Worm (Caenorhabditis elegans) whole organism, young adult: ENCODE data around the gene D1086.2.

Source experiments
- B0035.1 ChIP-seq: sonication (generic microtip); optimal IDR thresholded peaks from 2 replicates; lab custom pipeline; 2016; ENCODE audit warnings: missing genetic modification characterization, mild to moderate bottlenecking, missing compliant biosample characterization, missing genotype, missing genetic modification reagents
- C06A6.2 ChIP-seq: fragments of 200-800 bp; sonication (Bioruptor generic); conservative IDR thresholded peaks from 2 replicates; pipeline ENCODE4 v1.3.6; 2022; ENCODE audit warnings: missing genetic modification characterization, missing compliant biosample characterization
- C17E4.6 ChIP-seq: fragments of 200-800 bp; sonication (Bioruptor generic); IDR thresholded peaks from 2 replicates; pipeline ENCODE4 v1.3.6; 2022; ENCODE audit warnings: missing genetic modification reagents, missing genetic modification characterization, missing compliant biosample characterization
- F33H1.4 ChIP-seq: fragments of 200-800 bp; sonication (Bioruptor generic); IDR thresholded peaks from 2 replicates; pipeline ENCODE4 v1.3.6; 2022; ENCODE audit warnings: missing genetic modification reagents, missing genetic modification characterization, missing compliant biosample characterization
- F37B4.10 ChIP-seq: fragments of 200-800 bp; sonication (Bioruptor generic); IDR thresholded peaks from 2 replicates; pipeline ENCODE4 v1.3.6; 2022; ENCODE audit warnings: missing genetic modification characterization, missing compliant biosample characterization
- F39B2.1 ChIP-seq: fragments of 200-800 bp; sonication (Bioruptor generic); IDR thresholded peaks from 2 replicates; pipeline ENCODE4 v1.3.6; 2022; ENCODE audit warnings: missing genetic modification reagents, missing genetic modification characterization, missing compliant biosample characterization
- F49E8.2 ChIP-seq: sonication (generic microtip); optimal IDR thresholded peaks from 3 replicates; lab custom pipeline; 2017; ENCODE audit warnings: missing genetic modification characterization, mild to moderate bottlenecking, missing compliant biosample characterization, antibody characterized with exemption, moderate library complexity; ENCODE audit not compliant: insufficient read depth
- F57C9.4 ChIP-seq: sonication (generic microtip); optimal IDR thresholded peaks from 2 replicates; lab custom pipeline; 2017; ENCODE audit warnings: mild to moderate bottlenecking, missing genetic modification characterization, missing compliant biosample characterization
- K12H6.12 ChIP-seq: fragments of 200-800 bp; sonication (Bioruptor generic); optimal IDR thresholded peaks from 2 replicates; lab custom pipeline; 2018; ENCODE audit warnings: mild to moderate bottlenecking, missing genetic modification characterization, missing compliant biosample characterization
- Y53F4B.3 ChIP-seq: fragments of 200-800 bp; sonication (Bioruptor generic); IDR thresholded peaks from 2 replicates; pipeline ENCODE4 v1.3.6; 2022; ENCODE audit warnings: missing genetic modification reagents, missing genetic modification characterization, missing compliant biosample characterization
- Y53G8AR.9 ChIP-seq: fragments of 200-800 bp; sonication (Bioruptor generic); conservative IDR thresholded peaks from 2 replicates; pipeline ENCODE4 v1.3.6; 2022; ENCODE audit warnings: missing genetic modification reagents, missing genetic modification characterization, missing compliant biosample characterization
- Y56A3A.18 ChIP-seq: fragments of 200-800 bp; sonication (Bioruptor generic); IDR thresholded peaks from 2 replicates; pipeline ENCODE4 v1.3.6; 2022; ENCODE audit warnings: missing genetic modification reagents, missing genetic modification characterization, missing compliant biosample characterization
- Y79H2A.3 ChIP-seq: fragments of 200-800 bp; sonication (Bioruptor generic); conservative IDR thresholded peaks from 2 replicates; pipeline ENCODE4 v1.3.6; 2022; ENCODE audit warnings: missing genetic modification reagents, missing genetic modification characterization, missing compliant biosample characterization
- athp-1 ChIP-seq: sonication (generic microtip); optimal IDR thresholded peaks from 2 replicates; lab custom pipeline; 2017; ENCODE audit warnings: mild to moderate bottlenecking, missing genetic modification characterization, missing compliant biosample characterization
- bed-2 ChIP-seq: fragments of 200-800 bp; sonication (Bioruptor generic); IDR thresholded peaks from 2 replicates; pipeline ENCODE4 v1.3.6; 2022; ENCODE audit warnings: missing genetic modification reagents, missing genetic modification characterization, missing compliant biosample characterization
- ccch-3 ChIP-seq: fragments of 200-800 bp; sonication (Bioruptor generic); optimal IDR thresholded peaks from 2 replicates; lab custom pipeline; 2018; ENCODE audit warnings: mild to moderate bottlenecking, missing genetic modification characterization, missing compliant biosample characterization
- cebp-1 ChIP-seq, 2 experiments: fragments of 200-800 bp in 1 of 2; sonication (Bioruptor generic) in 1 of 2; sonication (generic microtip) in 1 of 2; IDR thresholded peaks in 1 of 2; optimal IDR thresholded peaks in 1 of 2; 2 replicates each; pipeline versions ENCODE4 v1.3.6 to Lab custom; 2017 to 2022; ENCODE audit warnings: missing compliant biosample characterization in 2 of 2, missing genetic modification characterization in 2 of 2, mild to moderate bottlenecking in 1 of 2, missing genetic modification reagents in 1 of 2, moderate library complexity in 1 of 2
- ceh-100 ChIP-seq: fragments of 200-800 bp; sonication (Bioruptor generic); IDR thresholded peaks from 2 replicates; pipeline ENCODE4 v1.3.6; 2022; ENCODE audit warnings: missing genetic modification reagents, missing genetic modification characterization, missing compliant biosample characterization
- ceh-27 ChIP-seq: fragments of 200-800 bp; sonication (Bioruptor generic); optimal IDR thresholded peaks from 2 replicates; lab custom pipeline; 2018; ENCODE audit warnings: mild to moderate bottlenecking, missing genetic modification characterization, moderate library complexity, missing compliant biosample characterization
- ceh-40 ChIP-seq: fragments of 200-800 bp; sonication (Bioruptor generic); IDR thresholded peaks from 2 replicates; pipeline ENCODE4 v1.3.6; 2022; ENCODE audit warnings: missing genetic modification characterization, missing compliant biosample characterization
- chd-7 ChIP-seq: sonication (generic microtip); optimal IDR thresholded peaks from 2 replicates; lab custom pipeline; 2016; ENCODE audit warnings: mild to moderate bottlenecking, missing genetic modification characterization, moderate library complexity, missing compliant biosample characterization
- dpl-1 ChIP-seq: fragments of 150-350 bp; optimal IDR thresholded peaks from 2 replicates; lab custom pipeline; 2014; ENCODE audit warnings: missing biosample characterization, missing genetic modification reagents, missing genetic modification characterization
- efl-1 ChIP-seq: fragments of 150-350 bp; optimal IDR thresholded peaks from 2 replicates; lab custom pipeline; 2014; ENCODE audit warnings: missing biosample characterization, missing genetic modification reagents, missing genetic modification characterization
- egl-44 ChIP-seq: fragments of 200-800 bp; sonication (Bioruptor generic); IDR thresholded peaks from 2 replicates; pipeline ENCODE4 v1.3.6; 2022; ENCODE audit warnings: missing genetic modification reagents, missing genetic modification characterization, missing compliant biosample characterization
- gei-17 ChIP-seq: fragments of 200-800 bp; sonication (Bioruptor generic); optimal IDR thresholded peaks from 2 replicates; lab custom pipeline; 2018; ENCODE audit warnings: mild to moderate bottlenecking, missing genetic modification characterization, missing compliant biosample characterization
- him-1 ChIP-seq: sonication (generic microtip); optimal IDR thresholded peaks from 2 replicates; lab custom pipeline; 2016; ENCODE audit warnings: missing genotype, missing genetic modification reagents, missing genetic modification characterization, missing compliant biosample characterization
- hlh-26 ChIP-seq: fragments of 200-800 bp; sonication (Bioruptor generic); conservative IDR thresholded peaks from 2 replicates; pipeline ENCODE4 v1.3.6; 2022; ENCODE audit warnings: missing genetic modification reagents, missing genetic modification characterization, missing compliant biosample characterization
- let-526 ChIP-seq: fragments of 200-800 bp; sonication (Bioruptor generic); IDR thresholded peaks from 2 replicates; pipeline ENCODE4 v1.3.6; 2022; ENCODE audit warnings: missing genetic modification reagents, missing genetic modification characterization, missing compliant biosample characterization
- lin-35 ChIP-seq, 3 experiments: fragments of 150-350 bp in 2 of 3; sonication (generic microtip) in 1 of 3; optimal IDR thresholded peaks; 2 replicates each; lab custom pipeline; 2014 to 2018; ENCODE audit warnings: missing biosample characterization in 3 of 3, missing genetic modification characterization in 3 of 3, missing genetic modification reagents in 3 of 3
- lin-54 ChIP-seq: fragments of 200-800 bp; sonication (Bioruptor generic); optimal IDR thresholded peaks from 2 replicates; lab custom pipeline; 2018; ENCODE audit warnings: mild to moderate bottlenecking, missing genetic modification characterization, missing compliant biosample characterization
- lsy-27 ChIP-seq: sonication (generic microtip); optimal IDR thresholded peaks from 2 replicates; lab custom pipeline; 2017; ENCODE audit warnings: missing genetic modification characterization, mild to moderate bottlenecking, missing compliant biosample characterization, antibody characterized with exemption, missing genotype, borderline replicate concordance; ENCODE audit not compliant: insufficient read depth
- madf-6 ChIP-seq: fragments of 200-800 bp; sonication (Bioruptor generic); IDR thresholded peaks from 2 replicates; pipeline ENCODE4 v1.3.6; 2022; ENCODE audit warnings: missing genetic modification reagents, missing genetic modification characterization, missing compliant biosample characterization
- mes-4 ChIP-seq: sonication (generic microtip); optimal IDR thresholded peaks from 2 replicates; lab custom pipeline; 2016; ENCODE audit warnings: missing genotype, missing genetic modification characterization, missing compliant biosample characterization
- nfyb-1 ChIP-seq: fragments of 200-800 bp; sonication (Bioruptor generic); IDR thresholded peaks from 2 replicates; pipeline ENCODE4 v1.3.6; 2022; ENCODE audit warnings: missing genetic modification reagents, missing genetic modification characterization, missing compliant biosample characterization
- nhr-120 ChIP-seq: fragments of 200-800 bp; sonication (Bioruptor generic); IDR thresholded peaks from 2 replicates; pipeline ENCODE4 v1.3.6; 2022; ENCODE audit warnings: missing genetic modification characterization, missing compliant biosample characterization
- nhr-27 ChIP-seq: fragments of 200-800 bp; sonication (Bioruptor generic); optimal IDR thresholded peaks from 2 replicates; lab custom pipeline; 2018; ENCODE audit warnings: mild to moderate bottlenecking, missing genetic modification characterization, moderate library complexity, missing compliant biosample characterization
- nhr-90 ChIP-seq: sonication (generic microtip); optimal IDR thresholded peaks from 2 replicates; lab custom pipeline; 2016; ENCODE audit warnings: missing genotype, mild to moderate bottlenecking, missing genetic modification characterization, missing compliant biosample characterization
- rcor-1 ChIP-seq: fragments of 200-800 bp; sonication (Bioruptor generic); IDR thresholded peaks from 2 replicates; pipeline ENCODE4 v1.3.6; 2022; ENCODE audit warnings: missing genetic modification reagents, missing genetic modification characterization, missing compliant biosample characterization
- rpc-1 ChIP-seq, 2 experiments: fragments of 150-350 bp in 1 of 2; sonication (generic microtip) in 1 of 2; optimal IDR thresholded peaks; 2 replicates each; lab custom pipeline; 2014 to 2018; ENCODE audit warnings: missing biosample characterization in 1 of 2, missing genetic modification characterization in 1 of 2, missing genetic modification reagents in 1 of 2, missing genotype in 1 of 2
- snpc-3.4 ChIP-seq: sonication (generic microtip); optimal IDR thresholded peaks from 2 replicates; lab custom pipeline; 2017; ENCODE audit warnings: missing genetic modification characterization, mild to moderate bottlenecking, missing compliant biosample characterization, antibody characterized with exemption, moderate library complexity, missing genotype, missing genetic modification reagents
- tbx-9 ChIP-seq: sonication (generic microtip); optimal IDR thresholded peaks from 2 replicates; lab custom pipeline; 2016; ENCODE audit warnings: borderline replicate concordance, missing genetic modification characterization, inconsistent platforms, missing compliant biosample characterization
- unc-62 ChIP-seq: fragments of 150-350 bp; optimal IDR thresholded peaks from 2 replicates; lab custom pipeline; 2014; ENCODE audit warnings: missing biosample characterization, missing genetic modification reagents, missing genetic modification characterization
- xnd-1 ChIP-seq: sonication (generic microtip); optimal IDR thresholded peaks from 2 replicates; lab custom pipeline; 2016; ENCODE audit warnings: missing genotype, missing genetic modification reagents, missing genetic modification characterization, missing compliant biosample characterization
- zfh-2 ChIP-seq: fragments of 200-800 bp; sonication (Bioruptor generic); conservative IDR thresholded peaks from 2 replicates; pipeline ENCODE4 v1.3.6; 2022; ENCODE audit warnings: missing genetic modification reagents, missing genetic modification characterization, missing compliant biosample characterization
- ztf-18 ChIP-seq: sonication (generic microtip); optimal IDR thresholded peaks from 2 replicates; lab custom pipeline; 2016; ENCODE audit warnings: missing genotype, mild to moderate bottlenecking, missing genetic modification characterization, missing compliant biosample characterization
- ztf-25 ChIP-seq: fragments of 200-800 bp; sonication (Bioruptor generic); IDR thresholded peaks from 2 replicates; pipeline ENCODE4 v1.3.6; 2022; ENCODE audit warnings: missing genetic modification reagents, missing genetic modification characterization, missing compliant biosample characterization
- ztf-3 ChIP-seq: fragments of 200-800 bp; sonication (Bioruptor generic); optimal IDR thresholded peaks from 2 replicates; lab custom pipeline; 2018; ENCODE audit warnings: mild to moderate bottlenecking, missing genetic modification characterization, missing compliant biosample characterization
- ztf-6 ChIP-seq: fragments of 200-800 bp; sonication (Bioruptor generic); IDR thresholded peaks from 2 replicates; pipeline ENCODE4 v1.3.6; 2022; ENCODE audit warnings: missing genetic modification reagents, missing genetic modification characterization, missing compliant biosample characterization

Gene D1086.2

DNA sequence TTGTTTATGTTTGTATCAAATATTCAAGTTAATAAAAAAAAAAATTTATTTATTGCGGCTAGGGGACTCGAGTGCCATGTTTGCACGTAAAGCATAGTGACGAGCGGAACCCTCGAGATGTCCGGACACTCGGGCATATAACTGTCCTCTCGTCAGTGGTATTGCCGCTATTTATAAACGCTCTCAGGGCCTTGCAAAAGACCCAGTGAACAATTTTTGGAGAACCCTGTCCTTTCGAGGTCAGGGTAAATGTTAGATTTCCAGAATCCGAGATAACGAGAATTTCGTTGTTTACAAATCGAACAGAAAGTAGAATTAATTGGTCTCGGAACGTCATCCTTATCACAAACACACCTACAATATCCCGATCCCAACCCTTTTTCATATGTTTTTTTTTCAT is 6.1 kb downstream of the D1086.2 start, which contains the start of gene D1086.3 (continued):
- no peak for TF ChIP-seq ztf-6
- no peak for TF ChIP-seq Y56A3A.18 (GFP tag; lab: Robert Waterston, UW)
- TF ChIP-seq Y79H2A.3: no peak
- no peak for TF ChIP-seq athp-1 (tag; lab: Kevin White, UChicago)
- TF ChIP-seq F33H1.4 (GFP tag; lab: Robert Waterston, UW): peak; percentile 69
- TF ChIP-seq chd-7 (tag; lab: Kevin White, UChicago): peak; percentile 14
- no peak for TF ChIP-seq lsy-27
- TF ChIP-seq nhr-90 (tag; lab: Kevin White, UChicago): no peak
- no peak for TF ChIP-seq bed-2 (GFP tag; lab: Robert Waterston, UW)
- TF ChIP-seq efl-1 (GFP tag; lab: Kevin White, UChicago): peak; percentile 21
- TF ChIP-seq C17E4.6: peak; percentile 58; the same call in 1 of the 2 replicates
- TF ChIP-seq dpl-1 (GFP tag; lab: Kevin White, UChicago): no peak
- TF ChIP-seq ccch-3: no peak
- 0 out of 2 replicates have a peak, but pooled peaks have one; percentile 58 for TF ChIP-seq ztf-25 (GFP tag; lab: Robert Waterston, UW)
- no peak for TF ChIP-seq nhr-27
- TF ChIP-seq snpc-3.4 (tag; lab: Kevin White, UChicago): peak; percentile 98
- TF ChIP-seq K12H6.12: peak; percentile 15
- TF ChIP-seq F39B2.1 (GFP tag; lab: Robert Waterston, UW): no peak
- no peak for TF ChIP-seq gei-17 (GFP tag; lab: Kevin White, UChicago)
- peak; percentile 88 for TF ChIP-seq madf-6 (GFP tag; lab: Robert Waterston, UW)
- no peak for TF ChIP-seq C06A6.2 (GFP tag; lab: Robert Waterston, UW)
- no peak for TF ChIP-seq let-526 (GFP tag; lab: Robert Waterston, UW)
- TF ChIP-seq xnd-1: peak; percentile 49
- peak; percentile 76 for TF ChIP-seq F49E8.2 (tag; lab: Kevin White, UChicago)
- peak; percentile 35 for TF ChIP-seq ztf-18 (tag; lab: Kevin White, UChicago)
- no peak for TF ChIP-seq ceh-40 (GFP tag; lab: Robert Waterston, UW)
- peak; percentile 21; the same call in 1 of the 2 replicates for TF ChIP-seq Y53F4B.3 (GFP tag; lab: Robert Waterston, UW)
- TF ChIP-seq F57C9.4 (tag; lab: Kevin White, UChicago): no peak
- TF ChIP-seq hlh-26 (GFP tag; lab: Robert Waterston, UW): no peak
- no peak for TF ChIP-seq tbx-9 (tag; lab: Kevin White, UChicago)
- TF ChIP-seq rpc-1 (optimal IDR thresholded peaks at IDR 0.05; lab: Kevin White, UChicago): no peak
- TF ChIP-seq rpc-1 (tag; optimal IDR thresholded peaks at IDR 0.05; lab: Kevin White, UChicago): no peak
- no peak for TF ChIP-seq lin-35 (GFP tag; optimal IDR thresholded peaks at IDR 0.05; lab: Kevin White, UChicago)
- TF ChIP-seq him-1 (tag; lab: Kevin White, UChicago): peak; percentile 97
- TF ChIP-seq nhr-120 (GFP tag; lab: Robert Waterston, UW): no peak
- peak; percentile 5 for TF ChIP-seq ceh-27 (GFP tag; lab: Kevin White, UChicago)
- no peak for TF ChIP-seq unc-62 (GFP tag; lab: Kevin White, UChicago)
- TF ChIP-seq nfyb-1 (GFP tag; lab: Robert Waterston, UW): peak; percentile 78
- no peak for TF ChIP-seq B0035.1
- TF ChIP-seq zfh-2 (GFP tag; lab: Robert Waterston, UW): no peak
- peak; percentile 62 for TF ChIP-seq rcor-1 (GFP tag; lab: Robert Waterston, UW)
- no peak for TF ChIP-seq mes-4 (tag; lab: Kevin White, UChicago)
- peak; percentile 63 for TF ChIP-seq lin-54 (GFP tag; lab: Kevin White, UChicago)
- 0 out of 2 replicates have a peak, but pooled peaks have one; percentile 11 for TF ChIP-seq egl-44 (GFP tag; lab: Robert Waterston, UW)
- TF ChIP-seq ceh-100 (GFP tag; lab: Robert Waterston, UW): peak; percentile 67
- TF ChIP-seq cebp-1 (GFP tag; IDR thresholded peaks at IDR 0.05; lab: Robert Waterston, UW): no peak
- no peak for TF ChIP-seq cebp-1 (tag; optimal IDR thresholded peaks at IDR 0.05; lab: Kevin White, UChicago)
- TF ChIP-seq ztf-3 (GFP tag; lab: Kevin White, UChicago): no peak
- TF ChIP-seq F37B4.10: no peak
- TF ChIP-seq Y53G8AR.9 (GFP tag; lab: Robert Waterston, UW): 0 out of 2 replicates have a peak, but pooled peaks have one; percentile 69
